Fruit fly (Drosophila melanogaster) whole organism, wandering third instar larva: ENCODE data around the gene CG5274.

Experiments
- Abd-B ChIP-seq: fragments of >200 bp; optimal IDR thresholded peaks from 2 replicates; lab custom pipeline; 2017; ENCODE audit warnings: missing biosample characterization, missing genetic modification characterization
- dl ChIP-seq, 2 experiments: fragments of 175-275, 200-275 bp in 1 of 2; fragments of 200-275 bp in 1 of 2; sonication (Bioruptor generic); optimal IDR thresholded peaks; lab custom pipeline; 2018; ENCODE audit warnings: mild to moderate bottlenecking in 2 of 2, missing biosample characterization in 2 of 2, missing genetic modification characterization in 2 of 2, moderate library complexity in 2 of 2; ENCODE audit not compliant: partially characterized antibody in 2 of 2, insufficient read depth in 1 of 2
- h ChIP-seq: fragments of 200-800 bp; sonication (Bioruptor generic); optimal IDR thresholded peaks from 3 replicates; lab custom pipeline; 2016; ENCODE audit warnings: missing biosample characterization, mild to moderate bottlenecking, missing genetic modification characterization
- psq ChIP-seq: fragments of 200-800 bp; sonication (Bioruptor generic); optimal IDR thresholded peaks from 3 replicates; lab custom pipeline; 2017; ENCODE audit warnings: missing biosample characterization, mild to moderate bottlenecking, missing genetic modification characterization, moderate library complexity

- TF ChIP-seq dl (GFP tag; optimal IDR thresholded peaks at IDR 0.05; lab: Kevin White, UChicago; ENCODE audit: insufficient read depth in 1 of 2, partially characterized antibody in 2 of 2) (no peak), Abd-B (GFP tag; lab: Kevin White, UChicago) (no peak), h (peak; percentile 67), psq (GFP tag; lab: Kevin White, UChicago) (peak; percentile 32)
These were observed 20.5 kb upstream of the CG5274 start for dm6 chr3L:20447957-20448356.
